Worm (Caenorhabditis elegans): ENCODE data around the gene slc-17.7.

slc-17.7 gene

ce11 chrV:9297332-9297731, 31.0 kb upstream of the slc-17.7 start, which contains the start of gene F44A2.5:
Gene F44A2.5, plus strand, starts transcription at chrV:9297632.
- TF ChIP-seq crh-2 (tag; optimal IDR thresholded peaks at IDR 0.05): no peak
- TF ChIP-seq nhr-10 (tag; optimal IDR thresholded peaks at IDR 0.05): no peak
- no peak for TF ChIP-seq ceh-82 (tag; optimal IDR thresholded peaks at IDR 0.05)
- no peak for TF ChIP-seq egl-27 (tag; optimal IDR thresholded peaks at IDR 0.05)
- TF ChIP-seq unc-39 (tag; optimal IDR thresholded peaks at IDR 0.05): no peak
- no peak for TF ChIP-seq nhr-25 (tag; optimal IDR thresholded peaks at IDR 0.05)
- TF ChIP-seq ZK546.5 (tag; optimal IDR thresholded peaks at IDR 0.05): no peak
- TF ChIP-seq alr-1 (tag; optimal IDR thresholded peaks at IDR 0.05): no peak
- no peak for TF ChIP-seq unc-62 (GFP tag; optimal IDR thresholded peaks at IDR 0.05)
- no peak for TF ChIP-seq sem-4 (tag; optimal IDR thresholded peaks at IDR 0.05)
- TF ChIP-seq nhr-6 (tag; optimal IDR thresholded peaks at IDR 0.05): no peak
- TF ChIP-seq ceh-16 (tag; optimal IDR thresholded peaks at IDR 0.05): no peak
- TF ChIP-seq fos-1 (tag; optimal IDR thresholded peaks at IDR 0.05): no peak
- no peak for TF ChIP-seq elt-1 (tag; optimal IDR thresholded peaks at IDR 0.05)
- no peak for TF ChIP-seq gmeb-1 (tag; optimal IDR thresholded peaks at IDR 0.05)
- no peak for TF ChIP-seq lin-13 (GFP tag; optimal IDR thresholded peaks at IDR 0.05)
- no peak for TF ChIP-seq lsy-2 (tag; optimal IDR thresholded peaks at IDR 0.05)

- peak; percentile 17 for TF ChIP-seq F13H6.1 (tag; optimal IDR thresholded peaks at IDR 0.05)
- no peak for TF ChIP-seq R02D3.7 (tag; optimal IDR thresholded peaks at IDR 0.05)
Measured at ce11 chrV:9295581-9295980, 29.3 kb upstream of the slc-17.7 start.

- no peak for TF ChIP-seq skn-1 (tag; optimal IDR thresholded peaks at IDR 0.05)
- TF ChIP-seq elt-1 (tag; optimal IDR thresholded peaks at IDR 0.05): no peak
- TF ChIP-seq lin-11 (tag; optimal IDR thresholded peaks at IDR 0.05): peak; percentile 28
- peak; percentile 3 for TF ChIP-seq nhr-21 (tag; optimal IDR thresholded peaks at IDR 0.05)
- TF ChIP-seq lsy-2 (tag; optimal IDR thresholded peaks at IDR 0.05): no peak
- peak; percentile 17 for TF ChIP-seq zag-1 (tag; optimal IDR thresholded peaks at IDR 0.05)
- no peak for TF ChIP-seq ceh-82 (tag; optimal IDR thresholded peaks at IDR 0.05)
- no peak for TF ChIP-seq ceh-16 (tag; optimal IDR thresholded peaks at IDR 0.05)
- no peak for TF ChIP-seq nhr-6 (tag; optimal IDR thresholded peaks at IDR 0.05)
- TF ChIP-seq peb-1 (tag; optimal IDR thresholded peaks at IDR 0.05): no peak
- no peak for TF ChIP-seq mdl-1 (tag; optimal IDR thresholded peaks at IDR 0.05)
- TF ChIP-seq unc-55 (GFP tag; optimal IDR thresholded peaks at IDR 0.05): peak; percentile 29
- TF ChIP-seq mbf-1 (tag; optimal IDR thresholded peaks at IDR 0.05): no peak
Measured at ce11 chrV:9293359-9293758, 27.1 kb upstream of the slc-17.7 start.

ce11 chrV:9291919-9292318, 25.6 kb upstream of the slc-17.7 start, which contains the start of gene ZK682.7:
Gene ZK682.7, minus strand, starts transcription at chrV:9292165.
- TF ChIP-seq elt-3 (tag; optimal IDR thresholded peaks at IDR 0.05): no peak
- no peak for TF ChIP-seq F13H6.1 (tag; optimal IDR thresholded peaks at IDR 0.05)
- TF ChIP-seq unc-62 (GFP tag; optimal IDR thresholded peaks at IDR 0.05): no peak
- no peak for TF ChIP-seq ZK546.5 (tag; optimal IDR thresholded peaks at IDR 0.05)
- no peak for TF ChIP-seq gmeb-1 (tag; optimal IDR thresholded peaks at IDR 0.05)
- TF ChIP-seq ztf-1 (GFP tag; conservative IDR thresholded peaks at IDR 0.05): no peak
- TF ChIP-seq sma-3 (GFP tag; optimal IDR thresholded peaks at IDR 0.05): no peak
- TF ChIP-seq R02D3.7 (tag; optimal IDR thresholded peaks at IDR 0.05): no peak
- TF ChIP-seq ztf-4 (tag; optimal IDR thresholded peaks at IDR 0.05): no peak
- no peak for TF ChIP-seq nhr-129 (tag; optimal IDR thresholded peaks at IDR 0.05)
- TF ChIP-seq mdl-1 (tag; optimal IDR thresholded peaks at IDR 0.05): no peak

ce11 chrV:9287460-9287859, 21.2 kb upstream of the slc-17.7 start, which contains the start of gene lron-2:
Gene lron-2, minus strand, starts transcription at chrV:9287560.
- no peak for TF ChIP-seq zag-1 (tag; optimal IDR thresholded peaks at IDR 0.05)
- TF ChIP-seq ztf-4 (tag; optimal IDR thresholded peaks at IDR 0.05): no peak
- TF ChIP-seq egl-27 (tag; optimal IDR thresholded peaks at IDR 0.05): no peak
- TF ChIP-seq peb-1 (tag; optimal IDR thresholded peaks at IDR 0.05): peak; percentile 17
- TF ChIP-seq ztf-1 (GFP tag; conservative IDR thresholded peaks at IDR 0.05): no peak
- no peak for TF ChIP-seq F13H6.1 (tag; optimal IDR thresholded peaks at IDR 0.05)

- TF ChIP-seq fos-1 (tag; optimal IDR thresholded peaks at IDR 0.05): no peak
Measured at ce11 chrV:9283452-9283851, 17.2 kb upstream of the slc-17.7 start.

Measured in whole organism, L2 larva.